Fruit fly (Drosophila melanogaster) whole organism: ENCODE data around the gene UK114.

Experiments used
- CG8478 ChIP-seq: fragments of >200 bp; optimal IDR thresholded peaks from 2 replicates; lab custom pipeline; 2018; ENCODE audit warnings: inconsistent platforms
- EcR ChIP-seq, 2 experiments: fragments of >200 bp; optimal IDR thresholded peaks; 2 replicates each; lab custom pipeline; 2017; ENCODE audit warnings: missing biosample characterization in 2 of 2, missing genetic modification characterization in 2 of 2, missing genetic modification reagents in 2 of 2
- pan ChIP-seq: fragments of >200 bp; optimal IDR thresholded peaks from 2 replicates; lab custom pipeline; 2017
- psq ChIP-seq: fragments of >200 bp; optimal IDR thresholded peaks from 2 replicates; lab custom pipeline; 2017
- usp ChIP-seq: fragments of >200 bp; optimal IDR thresholded peaks from 2 replicates; lab custom pipeline; 2017; ENCODE audit warnings: missing biosample characterization, missing genetic modification characterization, mixed read lengths

DNA sequence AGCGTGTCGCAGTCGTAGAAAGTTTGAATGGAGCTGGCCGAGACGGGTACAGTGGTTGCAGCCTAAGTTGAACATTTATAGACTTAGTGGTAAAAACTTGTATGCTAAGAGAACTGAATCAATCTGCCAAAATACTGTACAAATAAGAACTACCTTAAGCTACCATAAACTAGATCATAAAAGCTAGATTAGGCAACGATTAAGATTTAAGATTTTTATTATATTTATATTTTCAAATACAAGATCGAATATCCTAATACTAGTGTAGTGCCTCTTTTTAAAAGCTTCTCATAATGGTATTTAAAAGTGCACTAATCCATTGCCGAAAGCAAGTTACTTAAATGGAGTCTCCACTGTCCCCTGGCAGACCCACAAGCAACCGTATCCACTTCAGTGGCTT lies 46.5 kb upstream of the UK114 start:
- no peak for TF ChIP-seq usp
- TF ChIP-seq psq, result no peak
- TF ChIP-seq EcR (GFP tag; optimal IDR thresholded peaks at IDR 0.05; lab: Kevin White, UChicago), result no peak
- no peak for TF ChIP-seq CG8478
- TF ChIP-seq pan (lab: Kevin White, UChicago), result no peak
